Worm (Caenorhabditis elegans) whole organism, L1 larva: ENCODE measurements around the gene T13C2.2.

Experiments used
- lin-39 ChIP-seq: fragments of 150-350 bp; optimal IDR thresholded peaks from 2 replicates; lab custom pipeline; 2014; ENCODE audit warnings: missing biosample characterization, missing genetic modification reagents, missing genetic modification characterization
- mef-2 ChIP-seq: fragments of 150-350 bp; optimal IDR thresholded peaks from 2 replicates; lab custom pipeline; 2014; ENCODE audit warnings: missing biosample characterization, missing genetic modification characterization
- unc-130 ChIP-seq: fragments of 150-350 bp; optimal IDR thresholded peaks from 2 replicates; lab custom pipeline; 2017; ENCODE audit warnings: missing biosample characterization, missing genetic modification characterization, inconsistent platforms

DNA sequence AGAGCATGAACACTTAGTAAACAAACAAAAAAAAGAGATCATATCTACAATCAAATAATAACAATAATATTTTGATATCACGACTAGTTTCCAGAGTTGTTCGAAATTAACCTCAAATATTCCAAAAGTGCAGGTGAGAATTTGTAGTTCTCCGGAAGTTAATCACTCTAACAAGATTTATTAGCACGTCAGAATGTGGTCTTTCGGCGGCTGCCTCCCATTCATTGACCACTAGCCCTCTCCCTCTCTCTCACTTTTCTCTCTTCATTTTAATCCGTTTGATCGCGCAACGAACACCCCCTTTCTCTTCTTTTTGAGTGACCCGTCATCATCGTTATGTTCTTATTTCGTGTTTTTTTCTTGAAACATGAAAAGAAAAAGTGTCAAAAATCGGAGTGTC, 33.7 kb downstream of the T13C2.2 start:
- TF ChIP-seq lin-39, result no peak
- TF ChIP-seq unc-130 (tag; lab: Kevin White, UChicago), result no peak
- no peak for TF ChIP-seq mef-2
